Worm (Caenorhabditis elegans) whole organism, L4 larva: ENCODE measurements around the gene hap-1.

Experiments
- D1046.2 ChIP-seq: fragments of 200-800 bp; sonication (Bioruptor generic); IDR thresholded peaks from 2 replicates; pipeline ENCODE4 v1.3.6; 2022; ENCODE audit warnings: missing genetic modification characterization, missing compliant biosample characterization
- F10B5.3 ChIP-seq: sonication (generic microtip); optimal IDR thresholded peaks from 2 replicates; lab custom pipeline; 2016; ENCODE audit warnings: mild to moderate bottlenecking, missing genetic modification characterization, missing compliant biosample characterization
- F26F4.8 ChIP-seq: fragments of 200-800 bp; sonication (Bioruptor generic); conservative IDR thresholded peaks from 2 replicates; pipeline ENCODE4 v1.3.6; 2022; ENCODE audit warnings: missing genetic modification characterization, missing compliant biosample characterization
- F44E2.7 ChIP-seq: fragments of 200-800 bp; sonication (Bioruptor generic); IDR thresholded peaks from 2 replicates; pipeline ENCODE4 v2.1.2; 2022; ENCODE audit warnings: missing genetic modification characterization, missing compliant biosample characterization
- T26A8.4 ChIP-seq: fragments of 200-800 bp; sonication (Bioruptor generic); IDR thresholded peaks from 2 replicates; pipeline ENCODE4 v1.3.6; 2022; ENCODE audit warnings: missing genetic modification characterization, missing compliant biosample characterization
- aha-1 ChIP-seq: fragments of 150-350 bp; peaks from one replicate; lab custom pipeline; 2014; ENCODE audit warnings: missing biosample characterization, missing genetic modification characterization
- aly-2 ChIP-seq: sonication (generic microtip); optimal IDR thresholded peaks from 2 replicates; lab custom pipeline; 2018; ENCODE audit warnings: missing biosample characterization, missing genetic modification characterization
- ama-1 ChIP-seq: fragments of 150-350 bp; optimal IDR thresholded peaks from 2 replicates; lab custom pipeline; 2014; ENCODE audit warnings: inconsistent platforms, mixed read lengths
- arid-1 ChIP-seq: fragments of 200-800 bp; sonication (Bioruptor generic); conservative IDR thresholded peaks from 2 replicates; pipeline ENCODE4 v1.3.6; 2022; ENCODE audit warnings: missing genetic modification reagents, missing genetic modification characterization, missing compliant biosample characterization
- attf-4 ChIP-seq: sonication (generic microtip); optimal IDR thresholded peaks from 3 replicates; lab custom pipeline; 2017; ENCODE audit warnings: missing biosample characterization, missing genetic modification characterization
- ceh-20 ChIP-seq: fragments of 200-800 bp; sonication (Bioruptor generic); IDR thresholded peaks from 2 replicates; pipeline ENCODE4 v1.3.6; 2022; ENCODE audit warnings: missing genetic modification reagents, missing genetic modification characterization, missing compliant biosample characterization
- ces-1 ChIP-seq: fragments of 150-350 bp; sonication (generic microtip); optimal IDR thresholded peaks from 4 replicates; lab custom pipeline; 2014; ENCODE audit warnings: missing biosample characterization, missing genetic modification reagents, missing genetic modification characterization
- daf-16 ChIP-seq, 3 experiments: sonication (generic microtip); optimal IDR thresholded peaks; 2 replicates each; lab custom pipeline; 2016 to 2017; ENCODE audit warnings: missing genetic modification characterization in 3 of 3, missing genetic modification reagents in 3 of 3, mild to moderate bottlenecking in 2 of 3, missing compliant biosample characterization in 2 of 3, missing biosample characterization in 1 of 3, moderate library complexity in 1 of 3
- dmd-6 ChIP-seq: fragments of 200-800 bp; sonication (Bioruptor generic); IDR thresholded peaks from 2 replicates; pipeline ENCODE4 v1.3.6; 2022; ENCODE audit warnings: missing genetic modification reagents, missing genetic modification characterization, missing compliant biosample characterization
- dpl-1 ChIP-seq: fragments of 150-350 bp; optimal IDR thresholded peaks from 2 replicates; lab custom pipeline; 2014; ENCODE audit warnings: missing biosample characterization, missing genetic modification reagents, missing genetic modification characterization
- dve-1 ChIP-seq: sonication (generic microtip); optimal IDR thresholded peaks from 2 replicates; lab custom pipeline; 2017; ENCODE audit warnings: antibody characterized with exemption, mild to moderate bottlenecking, missing genetic modification characterization, missing compliant biosample characterization; ENCODE audit not compliant: insufficient read depth
- egl-43 ChIP-seq: fragments of 200-800 bp; sonication (Bioruptor generic); IDR thresholded peaks from 2 replicates; pipeline ENCODE4 v1.3.6; 2022; ENCODE audit warnings: missing genetic modification reagents, missing genetic modification characterization, missing compliant biosample characterization
- gei-8 ChIP-seq: fragments of 200-800 bp; sonication (Bioruptor generic); optimal IDR thresholded peaks from 2 replicates; lab custom pipeline; 2018; ENCODE audit warnings: mild to moderate bottlenecking, missing genetic modification characterization, missing compliant biosample characterization
- hlh-11 ChIP-seq: fragments of 200-800 bp; sonication (Bioruptor generic); optimal IDR thresholded peaks from 2 replicates; lab custom pipeline; 2018; ENCODE audit warnings: mild to moderate bottlenecking, missing genetic modification characterization, missing compliant biosample characterization
- hlh-30 ChIP-seq: sonication (generic microtip); optimal IDR thresholded peaks from 2 replicates; lab custom pipeline; 2017; ENCODE audit warnings: antibody characterized with exemption, mild to moderate bottlenecking, missing genetic modification characterization, missing compliant biosample characterization; ENCODE audit not compliant: insufficient read depth
- hmg-1.1 ChIP-seq: fragments of 200-800 bp; sonication (Bioruptor generic); IDR thresholded peaks from 2 replicates; pipeline ENCODE4 v1.3.6; 2022; ENCODE audit warnings: missing genetic modification reagents, missing genetic modification characterization, missing compliant biosample characterization
- lin-38 ChIP-seq: fragments of 200-800 bp; sonication (Bioruptor generic); IDR thresholded peaks from 2 replicates; pipeline ENCODE4 v1.3.6; 2022; ENCODE audit warnings: missing genetic modification reagents, missing genetic modification characterization, missing compliant biosample characterization
- lin-39 ChIP-seq: fragments of 150-350 bp; optimal IDR thresholded peaks from 2 replicates; lab custom pipeline; 2014; ENCODE audit warnings: missing biosample characterization, missing genetic modification reagents, missing genetic modification characterization
- lsy-2 ChIP-seq, 2 experiments: fragments of 150-350 bp in 1 of 2; sonication (generic microtip) in 1 of 2; optimal IDR thresholded peaks; 2 replicates each; lab custom pipeline; 2014 to 2017; ENCODE audit warnings: missing biosample characterization in 2 of 2, missing genetic modification characterization in 2 of 2
- madf-9 ChIP-seq: fragments of 200-800 bp; sonication (Bioruptor generic); conservative IDR thresholded peaks from 2 replicates; pipeline ENCODE4 v1.3.6; 2022; ENCODE audit warnings: missing genetic modification reagents, missing genetic modification characterization, missing compliant biosample characterization
- mdl-1 ChIP-seq, 2 experiments: fragments of 150-350 bp in 1 of 2; sonication (generic microtip) in 1 of 2; optimal IDR thresholded peaks; 2 replicates each; lab custom pipeline; 2014 to 2017; ENCODE audit warnings: missing biosample characterization in 2 of 2, missing genetic modification characterization in 2 of 2
- mdt-29 ChIP-seq: fragments of 200-800 bp; sonication (Bioruptor generic); IDR thresholded peaks from 2 replicates; pipeline ENCODE4 v1.3.6; 2022; ENCODE audit warnings: missing genetic modification reagents, missing genetic modification characterization, missing compliant biosample characterization
- mep-1 ChIP-seq: fragments of 150-350 bp; sonication (generic microtip); optimal IDR thresholded peaks from 3 replicates; lab custom pipeline; 2014; ENCODE audit warnings: missing biosample characterization, missing genetic modification characterization
- mes-2 ChIP-seq: sonication (generic microtip); optimal IDR thresholded peaks from 2 replicates; lab custom pipeline; 2016; ENCODE audit warnings: missing genotype, mild to moderate bottlenecking, missing genetic modification characterization, missing compliant biosample characterization; ENCODE audit not compliant: poor library complexity, severe bottlenecking
- nhr-10 ChIP-seq: fragments of 150-350 bp; optimal IDR thresholded peaks from 2 replicates; lab custom pipeline; 2014; ENCODE audit warnings: missing biosample characterization, missing genetic modification characterization
- nhr-11 ChIP-seq: fragments of 150-350 bp; optimal IDR thresholded peaks from 2 replicates; lab custom pipeline; 2014; ENCODE audit warnings: missing biosample characterization, missing genetic modification characterization
- nhr-25 ChIP-seq: sonication (generic microtip); optimal IDR thresholded peaks from 2 replicates; lab custom pipeline; 2017; ENCODE audit warnings: missing genetic modification characterization, mild to moderate bottlenecking, missing compliant biosample characterization, antibody characterized with exemption, moderate library complexity, borderline replicate concordance; ENCODE audit not compliant: insufficient read depth
- nhr-28 ChIP-seq: fragments of 150-350 bp; optimal IDR thresholded peaks from 2 replicates; lab custom pipeline; 2014; ENCODE audit warnings: missing biosample characterization, missing genetic modification characterization
- nhr-42 ChIP-seq: fragments of 200-800 bp; sonication (Bioruptor generic); IDR thresholded peaks from 2 replicates; pipeline ENCODE4 v1.3.6; 2022; ENCODE audit warnings: missing genetic modification characterization, missing compliant biosample characterization
- nhr-48 ChIP-seq: sonication (generic microtip); optimal IDR thresholded peaks from 2 replicates; lab custom pipeline; 2016; ENCODE audit warnings: mild to moderate bottlenecking, missing genetic modification characterization, missing compliant biosample characterization
- nhr-6 ChIP-seq: fragments of 150-350 bp; optimal IDR thresholded peaks from 2 replicates; lab custom pipeline; 2014; ENCODE audit warnings: missing biosample characterization, missing genetic modification characterization
- nhr-76 ChIP-seq: fragments of 150-350 bp; optimal IDR thresholded peaks from 2 replicates; lab custom pipeline; 2014; ENCODE audit warnings: missing biosample characterization, missing genetic modification characterization
- nhr-77 ChIP-seq: fragments of 150-350 bp; optimal IDR thresholded peaks from 2 replicates; lab custom pipeline; 2014; ENCODE audit warnings: missing biosample characterization, missing genetic modification characterization
- pha-4 ChIP-seq, 2 experiments: fragments of 150-350 bp in 1 of 2; fragments of 200-800 bp in 1 of 2; sonication (Bioruptor generic) in 1 of 2; IDR thresholded peaks in 1 of 2; optimal IDR thresholded peaks in 1 of 2; 2 replicates each; pipeline versions ENCODE4 v1.3.6 to Lab custom; 2014 to 2022; ENCODE audit warnings: missing genetic modification characterization in 2 of 2, missing genetic modification reagents in 2 of 2, missing biosample characterization in 1 of 2, missing compliant biosample characterization in 1 of 2
- pqm-1 ChIP-seq: sonication (generic microtip); optimal IDR thresholded peaks from 2 replicates; lab custom pipeline; 2017; ENCODE audit warnings: missing biosample characterization, missing genetic modification characterization
- saeg-2 ChIP-seq: fragments of 200-800 bp; sonication (Bioruptor generic); IDR thresholded peaks from 2 replicates; pipeline ENCODE4 v1.3.6; 2022; ENCODE audit warnings: missing genetic modification reagents, missing genetic modification characterization, missing compliant biosample characterization
- sdz-12 ChIP-seq: fragments of 200-800 bp; sonication (Bioruptor generic); optimal IDR thresholded peaks from 2 replicates; lab custom pipeline; 2018; ENCODE audit warnings: mild to moderate bottlenecking, missing genetic modification characterization, missing compliant biosample characterization
- spr-1 ChIP-seq: sonication (generic microtip); optimal IDR thresholded peaks from 2 replicates; lab custom pipeline; 2016; ENCODE audit warnings: mild to moderate bottlenecking, missing genetic modification characterization, missing compliant biosample characterization
- spr-3 ChIP-seq: fragments of 200-800 bp; sonication (Bioruptor generic); optimal IDR thresholded peaks from 2 replicates; lab custom pipeline; 2018; ENCODE audit warnings: mild to moderate bottlenecking, missing genetic modification characterization, missing compliant biosample characterization
- tag-97 ChIP-seq: fragments of 200-800 bp; sonication (Bioruptor generic); IDR thresholded peaks from 2 replicates; pipeline ENCODE4 v1.3.6; 2022; ENCODE audit warnings: missing genetic modification characterization, missing compliant biosample characterization
- unc-130 ChIP-seq: sonication (generic microtip); optimal IDR thresholded peaks from 2 replicates; lab custom pipeline; 2016; ENCODE audit warnings: missing genetic modification reagents, missing genetic modification characterization, missing compliant biosample characterization
- unc-39 ChIP-seq: sonication (generic microtip); optimal IDR thresholded peaks from 2 replicates; lab custom pipeline; 2017; ENCODE audit warnings: missing biosample characterization, missing genetic modification characterization
- unc-62 ChIP-seq, 3 experiments: fragments of 150-350 bp in 1 of 3; sonication (generic microtip); optimal IDR thresholded peaks in 2 of 3; peaks in 1 of 3; 1 replicate in 1 of 3; 2 replicates in 2 of 3; lab custom pipeline; 2014 to 2017; ENCODE audit warnings: missing biosample characterization in 3 of 3, missing genetic modification characterization in 3 of 3, missing genetic modification reagents in 3 of 3, missing genotype in 1 of 3
- zip-2 ChIP-seq: fragments of 150-350 bp; optimal IDR thresholded peaks from 2 replicates; lab custom pipeline; 2014; ENCODE audit warnings: missing biosample characterization, missing genetic modification characterization

The hap-1 gene

ce11 chrIII:5230415-5230814 lies 33.3 kb upstream of the hap-1 start, which contains the start of gene prmt-5 (continued):
- TF ChIP-seq arid-1 (GFP tag; lab: Robert Waterston, UW): peak; percentile 85
- peak; percentile 0 for TF ChIP-seq dpl-1 (GFP tag; lab: Kevin White, UChicago)
- TF ChIP-seq aha-1 (tag; lab: Kevin White, UChicago): peak; percentile 50
- no peak for TF ChIP-seq mdl-1 (tag; optimal IDR thresholded peaks at IDR 0.05; lab: Kevin White, UChicago)
- TF ChIP-seq gei-8 (GFP tag; lab: Kevin White, UChicago): peak; percentile 79
- TF ChIP-seq egl-43: peak; percentile 72; the same call in 1 of the 2 replicates
- peak; percentile 38 for TF ChIP-seq nhr-77 (tag; lab: Kevin White, UChicago)
- TF ChIP-seq F44E2.7 (GFP tag; lab: Robert Waterston, UW): 0 out of 2 replicates have a peak, but pooled peaks have one; percentile 4
- TF ChIP-seq nhr-25: no peak
- peak; percentile 48 for TF ChIP-seq sdz-12 (GFP tag; lab: Kevin White, UChicago)
- TF ChIP-seq nhr-6 (tag; lab: Kevin White, UChicago): no peak
- TF ChIP-seq aly-2: no peak
- TF ChIP-seq hlh-11 (tag; lab: Kevin White, UChicago): peak; percentile 51
- peak; percentile 45 for TF ChIP-seq unc-130 (GFP tag; lab: Kevin White, UChicago)
- TF ChIP-seq saeg-2 (GFP tag; lab: Robert Waterston, UW): no peak
- TF ChIP-seq zip-2 (tag; lab: Kevin White, UChicago): no peak
- TF ChIP-seq pha-4 (GFP tag; IDR thresholded peaks at IDR 0.05; lab: Robert Waterston, UW): peak; percentile 81; the same call in 1 of the 2 replicates
- TF ChIP-seq pha-4 (tag; optimal IDR thresholded peaks at IDR 0.05; lab: Kevin White, UChicago): no peak
- TF ChIP-seq hlh-30 (tag; lab: Kevin White, UChicago): no peak
- TF ChIP-seq mes-2: peak; percentile 23
- TF ChIP-seq nhr-42 (GFP tag; lab: Robert Waterston, UW): peak; percentile 65; the same call in 1 of the 2 replicates
- no peak for TF ChIP-seq mdt-29 (GFP tag; lab: Robert Waterston, UW)
- TF ChIP-seq F26F4.8 (GFP tag; lab: Robert Waterston, UW): no peak
- TF ChIP-seq F10B5.3 (tag; lab: Kevin White, UChicago): no peak
- TF ChIP-seq daf-16 (GFP tag; optimal IDR thresholded peaks at IDR 0.05; lab: Kevin White, UChicago): peak; percentile 25 to 57
- TF ChIP-seq daf-16 (tag; optimal IDR thresholded peaks at IDR 0.05; lab: Kevin White, UChicago): peak; percentile 55
- TF ChIP-seq pqm-1 (tag; lab: Kevin White, UChicago): no peak
- TF ChIP-seq tag-97 (GFP tag; lab: Robert Waterston, UW): no peak
- TF ChIP-seq madf-9 (GFP tag; lab: Robert Waterston, UW): 0 out of 2 replicates have a peak, but pooled peaks have one; percentile 6
- TF ChIP-seq dve-1: peak; percentile 61
- peak; percentile 65 for TF ChIP-seq T26A8.4
- TF ChIP-seq unc-39 (tag; lab: Kevin White, UChicago): no peak
- no peak for TF ChIP-seq nhr-76 (tag; lab: Kevin White, UChicago)
- peak; percentile 45 for TF ChIP-seq spr-1 (tag; lab: Kevin White, UChicago)
- peak; percentile 60; the same call in 1 of the 2 replicates for TF ChIP-seq D1046.2 (GFP tag; lab: Robert Waterston, UW)
- no peak for TF ChIP-seq nhr-11 (tag; lab: Kevin White, UChicago)
- peak; percentile 59 for TF ChIP-seq spr-3
- no peak for TF ChIP-seq attf-4
- no peak for TF ChIP-seq lin-39 (tag; lab: Kevin White, UChicago)
- TF ChIP-seq unc-62 (GFP tag; optimal IDR thresholded peaks at IDR 0.05 in 1 of 2; lab: Kevin White, UChicago): no peak
- no peak for TF ChIP-seq unc-62 (tag; optimal IDR thresholded peaks at IDR 0.05; lab: Kevin White, UChicago)
- peak; percentile 47 for TF ChIP-seq mep-1 (tag; lab: Kevin White, UChicago)
- TF ChIP-seq lsy-2 (tag; optimal IDR thresholded peaks at IDR 0.05; lab: Kevin White, UChicago): peak in 1 of 2 experiments; percentile 54
- peak; percentile 29 for TF ChIP-seq dmd-6 (GFP tag; lab: Robert Waterston, UW)
- peak; percentile 93 for TF ChIP-seq ama-1 (lab: Kevin White, UChicago)
- peak; percentile 44 for TF ChIP-seq nhr-10 (tag; lab: Kevin White, UChicago)
- TF ChIP-seq nhr-48 (tag; lab: Kevin White, UChicago): no peak
- TF ChIP-seq nhr-28 (tag; lab: Kevin White, UChicago): peak; percentile 2
- TF ChIP-seq ceh-20: 0 out of 2 replicates have a peak, but pooled peaks have one; percentile 8
- TF ChIP-seq lin-38 (GFP tag; lab: Robert Waterston, UW): peak; percentile 79
- TF ChIP-seq hmg-1.1 (GFP tag; lab: Robert Waterston, UW): no peak
- TF ChIP-seq ces-1 (GFP tag; lab: Kevin White, UChicago): no peak
